Fruit fly (Drosophila melanogaster): Measurements from ENCODE around the gene CG31323.

DNA sequence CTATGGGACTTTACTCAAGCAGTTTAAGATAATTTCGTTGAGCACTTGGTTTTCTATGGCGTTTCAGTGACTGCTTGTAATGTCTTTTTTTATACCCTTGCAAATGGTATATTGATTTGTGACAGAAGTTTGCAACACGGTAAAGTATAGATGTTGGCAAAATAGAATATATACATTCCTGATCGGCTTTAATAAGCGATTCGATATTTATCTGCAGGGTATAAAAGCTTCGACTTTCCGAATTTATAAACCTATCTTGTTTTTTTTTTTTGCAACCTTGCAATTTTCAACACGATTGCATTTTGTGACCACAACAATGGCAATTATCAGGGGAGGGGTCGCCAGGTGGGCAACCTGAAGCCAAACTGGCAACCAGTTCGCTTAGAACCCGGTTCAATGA is 43.7 kb downstream of the CG31323 start:
- no peak for TF ChIP-seq CG12768 (GFP tag; optimal IDR thresholded peaks at IDR 0.05)
- no peak for TF ChIP-seq CG1620 (GFP tag; optimal IDR thresholded peaks at IDR 0.05)
- peak; percentile 7 for TF ChIP-seq CG7101 (tag; optimal IDR thresholded peaks at IDR 0.05)
- TF ChIP-seq bab1 (GFP tag; optimal IDR thresholded peaks at IDR 0.05), result no peak
- TF ChIP-seq pad (GFP tag; optimal IDR thresholded peaks at IDR 0.05), result no peak
- TF ChIP-seq CG7045 (GFP tag; optimal IDR thresholded peaks at IDR 0.05), result no peak
- no peak for TF ChIP-seq CG33017 (tag; optimal IDR thresholded peaks at IDR 0.05)
- no peak for TF ChIP-seq CG5204 (GFP tag; optimal IDR thresholded peaks at IDR 0.05)
- no peak for TF ChIP-seq CG11617 (GFP tag; optimal IDR thresholded peaks at IDR 0.05)
- no peak for TF ChIP-seq cnc (optimal IDR thresholded peaks at IDR 0.05)
- no peak for TF ChIP-seq ovo (GFP tag; optimal IDR thresholded peaks at IDR 0.05)
- peak; percentile 14 for TF ChIP-seq kay (GFP tag; ENCODE audit: borderline replicate concordance)

All from whole organism, adult.